Worm (Caenorhabditis elegans) whole organism, L1 larva: ENCODE results near the gene srh-223.

Experiments used
- ama-1 ChIP-seq: fragments of 150-350 bp; optimal IDR thresholded peaks from 2 replicates; lab custom pipeline; 2014
- lir-3 ChIP-seq: sonication (generic microtip); optimal IDR thresholded peaks from 2 replicates; lab custom pipeline; 2016; ENCODE audit warnings: mild to moderate bottlenecking, missing genetic modification characterization, moderate library complexity, missing compliant biosample characterization; ENCODE audit not compliant: poor library complexity
- nhr-12 ChIP-seq: sonication (generic microtip); optimal IDR thresholded peaks from 2 replicates; lab custom pipeline; 2017; ENCODE audit warnings: missing biosample characterization, missing genetic modification characterization
- unc-62 ChIP-seq: fragments of 150-350 bp; optimal IDR thresholded peaks from 2 replicates; lab custom pipeline; 2014; ENCODE audit warnings: missing biosample characterization, missing genetic modification reagents, missing genetic modification characterization

ce11 chrIV:4014341-4014826, 32.7 kb downstream of the srh-223 start:
- TF ChIP-seq unc-62 (GFP tag; lab: Kevin White, UChicago), result no peak
- no peak for TF ChIP-seq ama-1 (lab: Kevin White, UChicago)
- TF ChIP-seq nhr-12 (tag; lab: Kevin White, UChicago), result no peak
- TF ChIP-seq lir-3, result no peak
